Worm (Caenorhabditis elegans) whole organism, midembryonic: ENCODE data around the gene M176.4.
"Not testable (repeated sequence)": the region's sequence is repeated elsewhere in the genome, so short reads cannot be mapped to it uniquely, and the experiment has no call there.

Experiments
- T22C8.4 ChIP-seq: fragments of 200-800 bp; sonication (Bioruptor generic); IDR thresholded peaks from 2 replicates; pipeline ENCODE4 v1.3.6; 2022; ENCODE audit warnings: missing genetic modification characterization, missing compliant biosample characterization
- cog-1 ChIP-seq: sonication (generic microtip); optimal IDR thresholded peaks from 2 replicates; lab custom pipeline; 2016; ENCODE audit warnings: missing genetic modification characterization, missing compliant biosample characterization
- flt-1 ChIP-seq: fragments of 200-800 bp; sonication (Bioruptor generic); IDR thresholded peaks from 2 replicates; pipeline ENCODE4 v1.3.6; 2022; ENCODE audit warnings: missing genetic modification characterization, missing compliant biosample characterization
- klf-2 ChIP-seq: fragments of 200-800 bp; sonication (Bioruptor generic); conservative IDR thresholded peaks from 2 replicates; pipeline ENCODE4 v1.3.6; 2022; ENCODE audit warnings: missing genetic modification reagents, missing genetic modification characterization, missing compliant biosample characterization
- med-1 ChIP-seq: sonication (generic microtip); optimal IDR thresholded peaks from 2 replicates; lab custom pipeline; 2017; ENCODE audit warnings: missing genetic modification characterization, mild to moderate bottlenecking, missing compliant biosample characterization, antibody characterized with exemption, missing genetic modification reagents; ENCODE audit not compliant: insufficient read depth
- ref-1 ChIP-seq: fragments of 200-800 bp; sonication (Bioruptor generic); conservative IDR thresholded peaks from 2 replicates; pipeline ENCODE4 v1.3.6; 2022; ENCODE audit warnings: missing genetic modification reagents, missing genetic modification characterization, missing compliant biosample characterization
- tab-1 ChIP-seq: fragments of 200-800 bp; sonication (Bioruptor generic); IDR thresholded peaks from 2 replicates; pipeline ENCODE4 v1.3.6; 2022; ENCODE audit warnings: missing genetic modification characterization, missing compliant biosample characterization
- ztf-23 ChIP-seq: fragments of 200-800 bp; sonication (Bioruptor generic); IDR thresholded peaks from 2 replicates; pipeline ENCODE4 v1.3.6; 2022; ENCODE audit warnings: missing genetic modification reagents, missing genetic modification characterization, missing compliant biosample characterization
- ztf-29 ChIP-seq: fragments of 200-800 bp; sonication (Bioruptor generic); IDR thresholded peaks from 2 replicates; pipeline ENCODE4 v1.3.6; 2022; ENCODE audit warnings: missing genetic modification reagents, missing genetic modification characterization, missing compliant biosample characterization

Gene M176.4

ce11 chrII:9438853-9439252 lies 20.7 kb downstream of the M176.4 start:
- no peak for TF ChIP-seq klf-2 (GFP tag; lab: Robert Waterston, UW)
- TF ChIP-seq T22C8.4, result no peak

ce11 chrII:9440060-9440459 lies 21.9 kb downstream of the M176.4 start, which contains the start of gene chil-17:
Gene chil-17 (minus strand): TSS chrII:9440160.
- TF ChIP-seq T22C8.4 (no peak), ztf-23 (GFP tag; lab: Robert Waterston, UW) (no peak), klf-2 (GFP tag; lab: Robert Waterston, UW) (no peak), ztf-29 (GFP tag; lab: Robert Waterston, UW) (no peak), cog-1 (tag; lab: Kevin White, UChicago) (no peak), med-1 (no peak), tab-1 (GFP tag; lab: Robert Waterston, UW) (no peak), ref-1 (GFP tag; lab: Robert Waterston, UW) (no peak), flt-1 (GFP tag; lab: Robert Waterston, UW) (no peak)

ce11 chrII:9441838-9442237 lies 23.7 kb downstream of the M176.4 start, which contains the start of gene chil-16:
Gene chil-16 (minus strand): TSS chrII:9441938.
- TF ChIP-seq cog-1 (tag; lab: Kevin White, UChicago) (no peak), tab-1 (GFP tag; lab: Robert Waterston, UW) (no peak), ztf-23 (GFP tag; lab: Robert Waterston, UW) (no peak), T22C8.4 (no peak), med-1 (no peak)

- TF ChIP-seq flt-1 (GFP tag; lab: Robert Waterston, UW) (no peak), ztf-29 (GFP tag; lab: Robert Waterston, UW) (no peak), ztf-23 (GFP tag; lab: Robert Waterston, UW) (no peak), tab-1 (GFP tag; lab: Robert Waterston, UW) (no peak), klf-2 (GFP tag; lab: Robert Waterston, UW) (no peak), T22C8.4 (no peak), ref-1 (GFP tag; lab: Robert Waterston, UW) (no peak)
Measured at ce11 chrII:9443522-9443921, 25.4 kb downstream of the M176.4 start, which contains the start of gene chil-15. Gene chil-15 (minus strand): TSS chrII:9443622.

- TF ChIP-seq flt-1 (GFP tag; lab: Robert Waterston, UW) (no peak), klf-2 (GFP tag; lab: Robert Waterston, UW) (no peak), cog-1 (tag; lab: Kevin White, UChicago) (no peak), ztf-23 (GFP tag; lab: Robert Waterston, UW) (no peak), T22C8.4 (no peak), ref-1 (GFP tag; lab: Robert Waterston, UW) (no peak), tab-1 (GFP tag; lab: Robert Waterston, UW) (no peak), ztf-29 (GFP tag; lab: Robert Waterston, UW) (no peak), med-1 (no peak)
Measured at ce11 chrII:9445368-9445767, 27.2 kb downstream of the M176.4 start, which contains the start of gene R09D1.13. Gene R09D1.13 (minus strand): TSS chrII:9445468.

ce11 chrII:9447965-9448364 lies 29.8 kb downstream of the M176.4 start, which contains the start of gene chil-18:
Gene chil-18 (plus strand): TSS chrII:9448265.
- no peak for TF ChIP-seq flt-1 (GFP tag; lab: Robert Waterston, UW)
- no peak for TF ChIP-seq klf-2 (GFP tag; lab: Robert Waterston, UW)
- no peak for TF ChIP-seq T22C8.4
- TF ChIP-seq ref-1 (GFP tag; lab: Robert Waterston, UW), result no peak
- TF ChIP-seq tab-1 (GFP tag; lab: Robert Waterston, UW), result no peak
- no peak for TF ChIP-seq ztf-29 (GFP tag; lab: Robert Waterston, UW)
- TF ChIP-seq cog-1 (tag; lab: Kevin White, UChicago), result no peak
- TF ChIP-seq ztf-23 (GFP tag; lab: Robert Waterston, UW), result no peak
- no peak for TF ChIP-seq med-1

- not testable (repeated sequence) for TF ChIP-seq tab-1 (GFP tag; lab: Robert Waterston, UW); T22C8.4; ztf-29 (GFP tag; lab: Robert Waterston, UW)
Measured at ce11 chrII:9452172-9452571, 34.0 kb downstream of the M176.4 start, which contains the start of gene R09D1.12. Gene R09D1.12 (minus strand): TSS chrII:9452272.

- TF ChIP-seq T22C8.4 (no peak), cog-1 (tag; lab: Kevin White, UChicago) (no peak), ztf-29 (GFP tag; lab: Robert Waterston, UW) (no peak), klf-2 (GFP tag; lab: Robert Waterston, UW) (no peak), flt-1 (GFP tag; lab: Robert Waterston, UW) (no peak), ztf-23 (GFP tag; lab: Robert Waterston, UW) (no peak), tab-1 (GFP tag; lab: Robert Waterston, UW) (no peak), med-1 (no peak), ref-1 (GFP tag; lab: Robert Waterston, UW) (no peak)
Measured at ce11 chrII:9454304-9454703, 36.1 kb downstream of the M176.4 start, which contains the start of gene chil-19. Gene chil-19 (minus strand): TSS chrII:9454404.

ce11 chrII:9459462-9459861 lies 41.3 kb downstream of the M176.4 start, which contains the start of gene R09D1.14:
Gene R09D1.14 (minus strand): TSS chrII:9459562.
- not testable (repeated sequence) for TF ChIP-seq med-1; flt-1 (GFP tag; lab: Robert Waterston, UW); ztf-29 (GFP tag; lab: Robert Waterston, UW)

- not testable (repeated sequence) for TF ChIP-seq ztf-23, ref-1, tab-1 (GFP tag; lab: Robert Waterston, UW)
Measured at ce11 chrII:9461881-9462280, 43.7 kb downstream of the M176.4 start, which contains the start of gene chil-21. Gene chil-21 (minus strand): TSS chrII:9461981.
